Worm (Caenorhabditis elegans) whole organism, L2 larva: ENCODE results near the gene Y43F8B.2.

Source experiments
- C34F6.9 ChIP-seq: fragments of 150-350 bp; optimal IDR thresholded peaks from 2 replicates; lab custom pipeline; 2014; ENCODE audit warnings: missing biosample characterization, missing genetic modification characterization
- F13H6.1 ChIP-seq: sonication (generic microtip); optimal IDR thresholded peaks from 2 replicates; lab custom pipeline; 2016; ENCODE audit warnings: missing genetic modification characterization, missing compliant biosample characterization
- R02D3.7 ChIP-seq: fragments of 150-350 bp; optimal IDR thresholded peaks from 2 replicates; lab custom pipeline; 2014; ENCODE audit warnings: missing biosample characterization, missing genetic modification characterization
- Y55F3AM.14 ChIP-seq: fragments of 200-800 bp; sonication (Bioruptor generic); optimal IDR thresholded peaks from 2 replicates; lab custom pipeline; 2018; ENCODE audit warnings: mild to moderate bottlenecking, missing genetic modification characterization, missing compliant biosample characterization
- ZK546.5 ChIP-seq: sonication (generic microtip); optimal IDR thresholded peaks from 2 replicates; lab custom pipeline; 2017; ENCODE audit warnings: missing biosample characterization, missing genetic modification characterization
- alr-1 ChIP-seq: fragments of 150-350 bp; optimal IDR thresholded peaks from 2 replicates; lab custom pipeline; 2014; ENCODE audit warnings: missing biosample characterization, missing genetic modification characterization
- aly-2 ChIP-seq: fragments of 150-350 bp; optimal IDR thresholded peaks from 2 replicates; lab custom pipeline; 2014; ENCODE audit warnings: missing biosample characterization, missing genetic modification characterization
- ama-1 ChIP-seq: fragments of 150-350 bp; optimal IDR thresholded peaks from 2 replicates; lab custom pipeline; 2018; ENCODE audit warnings: inconsistent platforms
- blmp-1 ChIP-seq: sonication (generic microtip); optimal IDR thresholded peaks from 2 replicates; lab custom pipeline; 2017; ENCODE audit warnings: missing genetic modification characterization, mild to moderate bottlenecking, missing compliant biosample characterization, antibody characterized with exemption, moderate library complexity; ENCODE audit not compliant: insufficient read depth
- ceh-16 ChIP-seq: fragments of 150-350 bp; optimal IDR thresholded peaks from 2 replicates; lab custom pipeline; 2014; ENCODE audit warnings: missing biosample characterization, missing genetic modification characterization
- ceh-82 ChIP-seq: fragments of 150-350 bp; optimal IDR thresholded peaks from 2 replicates; lab custom pipeline; 2014; ENCODE audit warnings: missing biosample characterization, missing genetic modification characterization
- crh-2 ChIP-seq: sonication (generic microtip); optimal IDR thresholded peaks from 2 replicates; lab custom pipeline; 2017; ENCODE audit warnings: missing biosample characterization, missing genetic modification characterization
- dmd-4 ChIP-seq: sonication (generic microtip); optimal IDR thresholded peaks from 2 replicates; lab custom pipeline; 2017; ENCODE audit warnings: missing biosample characterization, missing genetic modification characterization
- egl-27 ChIP-seq: sonication (generic microtip); optimal IDR thresholded peaks from 3 replicates; lab custom pipeline; 2017; ENCODE audit warnings: missing biosample characterization, missing genetic modification reagents, missing genetic modification characterization
- elt-1 ChIP-seq: fragments of 150-350 bp; optimal IDR thresholded peaks from 2 replicates; lab custom pipeline; 2014; ENCODE audit warnings: missing biosample characterization, missing genetic modification characterization
- elt-3 ChIP-seq: sonication (generic microtip); optimal IDR thresholded peaks from 2 replicates; lab custom pipeline; 2017; ENCODE audit warnings: missing biosample characterization, missing genetic modification characterization
- fos-1 ChIP-seq: fragments of 150-350 bp; optimal IDR thresholded peaks from 2 replicates; lab custom pipeline; 2014; ENCODE audit warnings: missing biosample characterization, missing genetic modification characterization
- gmeb-1 ChIP-seq: fragments of 150-350 bp; optimal IDR thresholded peaks from 2 replicates; lab custom pipeline; 2014; ENCODE audit warnings: missing biosample characterization, missing genetic modification characterization
- lin-11 ChIP-seq: fragments of 150-350 bp; sonication (generic microtip); optimal IDR thresholded peaks from 2 replicates; lab custom pipeline; 2014; ENCODE audit warnings: missing biosample characterization, missing genetic modification characterization, inconsistent platforms, mixed read lengths
- lin-13 ChIP-seq: fragments of 150-350 bp; optimal IDR thresholded peaks from 2 replicates; lab custom pipeline; 2014; ENCODE audit warnings: missing biosample characterization, missing genetic modification reagents, missing genetic modification characterization
- lin-39 ChIP-seq: fragments of 150-350 bp; optimal IDR thresholded peaks from 2 replicates; lab custom pipeline; 2014; ENCODE audit warnings: missing biosample characterization, missing genetic modification reagents, missing genetic modification characterization
- lsy-2 ChIP-seq, 2 experiments: fragments of 150-350 bp in 1 of 2; sonication (generic microtip) in 1 of 2; optimal IDR thresholded peaks; 2 replicates each; lab custom pipeline; 2014 to 2017; ENCODE audit warnings: missing biosample characterization in 2 of 2, missing genetic modification characterization in 2 of 2
- mab-5 ChIP-seq: fragments of 150-350 bp; optimal IDR thresholded peaks from 2 replicates; lab custom pipeline; 2014; ENCODE audit warnings: missing biosample characterization, missing genetic modification characterization
- mbf-1 ChIP-seq: sonication (generic microtip); optimal IDR thresholded peaks from 2 replicates; lab custom pipeline; 2017; ENCODE audit warnings: missing biosample characterization, missing genetic modification characterization
- mdl-1 ChIP-seq, 2 experiments: fragments of 150-350 bp in 1 of 2; sonication (generic microtip) in 1 of 2; optimal IDR thresholded peaks; 2 replicates each; lab custom pipeline; 2017; ENCODE audit warnings: missing biosample characterization in 2 of 2, missing genetic modification characterization in 2 of 2
- nhr-10 ChIP-seq: sonication (generic microtip); optimal IDR thresholded peaks from 2 replicates; lab custom pipeline; 2017; ENCODE audit warnings: missing biosample characterization, missing genetic modification characterization
- nhr-11 ChIP-seq: fragments of 150-350 bp; optimal IDR thresholded peaks from 2 replicates; lab custom pipeline; 2014; ENCODE audit warnings: missing biosample characterization, missing genetic modification characterization
- nhr-12 ChIP-seq: fragments of 150-350 bp; optimal IDR thresholded peaks from 2 replicates; lab custom pipeline; 2014; ENCODE audit warnings: missing biosample characterization, missing genetic modification characterization
- nhr-129 ChIP-seq: fragments of 150-350 bp; optimal IDR thresholded peaks from 2 replicates; lab custom pipeline; 2014; ENCODE audit warnings: missing biosample characterization, missing genetic modification characterization
- nhr-21 ChIP-seq: fragments of 150-350 bp; optimal IDR thresholded peaks from 2 replicates; lab custom pipeline; 2014; ENCODE audit warnings: missing biosample characterization, missing genetic modification characterization
- nhr-23 ChIP-seq: fragments of 150-350 bp; optimal IDR thresholded peaks from 2 replicates; lab custom pipeline; 2014; ENCODE audit warnings: missing biosample characterization, missing genetic modification reagents, missing genetic modification characterization
- nhr-237 ChIP-seq: fragments of 150-350 bp; optimal IDR thresholded peaks from 2 replicates; lab custom pipeline; 2014; ENCODE audit warnings: missing biosample characterization, missing genetic modification characterization
- nhr-25 ChIP-seq: fragments of 150-350 bp; sonication (generic microtip); optimal IDR thresholded peaks from 3 replicates; lab custom pipeline; 2014; ENCODE audit warnings: missing biosample characterization, missing genetic modification characterization
- nhr-6 ChIP-seq: fragments of 150-350 bp; optimal IDR thresholded peaks from 2 replicates; lab custom pipeline; 2014; ENCODE audit warnings: missing biosample characterization, missing genetic modification characterization
- nhr-77 ChIP-seq: fragments of 150-350 bp; optimal IDR thresholded peaks from 2 replicates; lab custom pipeline; 2014; ENCODE audit warnings: missing biosample characterization, missing genetic modification characterization
- peb-1 ChIP-seq: fragments of 150-350 bp; optimal IDR thresholded peaks from 2 replicates; lab custom pipeline; 2014; ENCODE audit warnings: missing biosample characterization, missing genetic modification characterization
- sem-4 ChIP-seq: fragments of 150-350 bp; optimal IDR thresholded peaks from 2 replicates; lab custom pipeline; 2014; ENCODE audit warnings: missing biosample characterization, missing genetic modification reagents, missing genetic modification characterization
- skn-1 ChIP-seq: sonication (generic microtip); optimal IDR thresholded peaks from 2 replicates; lab custom pipeline; 2017; ENCODE audit warnings: missing biosample characterization, missing genetic modification characterization
- sma-3 ChIP-seq: sonication (generic microtip); optimal IDR thresholded peaks from 2 replicates; lab custom pipeline; 2016; ENCODE audit warnings: missing genetic modification reagents, missing genetic modification characterization, missing compliant biosample characterization
- sma-9 ChIP-seq, 2 experiments: fragments of 150-350 bp in 1 of 2; sonication (generic microtip) in 1 of 2; optimal IDR thresholded peaks; 2 replicates each; lab custom pipeline; 2014 to 2016; ENCODE audit warnings: missing genetic modification characterization in 2 of 2, mild to moderate bottlenecking in 1 of 2, missing biosample characterization in 1 of 2, missing compliant biosample characterization in 1 of 2, missing genetic modification reagents in 1 of 2, moderate library complexity in 1 of 2
- snpc-4 ChIP-seq: fragments of 150-350 bp; optimal IDR thresholded peaks from 2 replicates; lab custom pipeline; 2014; ENCODE audit warnings: missing biosample characterization, missing genetic modification characterization
- unc-39 ChIP-seq: fragments of 150-350 bp; optimal IDR thresholded peaks from 2 replicates; lab custom pipeline; 2014; ENCODE audit warnings: missing biosample characterization, missing genetic modification characterization
- unc-55 ChIP-seq: fragments of 150-350 bp; sonication (generic microtip); optimal IDR thresholded peaks from 3 replicates; lab custom pipeline; 2014; ENCODE audit warnings: missing biosample characterization, missing genetic modification reagents, missing genetic modification characterization
- unc-62 ChIP-seq: fragments of 150-350 bp; optimal IDR thresholded peaks from 2 replicates; lab custom pipeline; 2014; ENCODE audit warnings: missing biosample characterization, missing genetic modification reagents, missing genetic modification characterization
- zag-1 ChIP-seq: fragments of 150-350 bp; optimal IDR thresholded peaks from 2 replicates; lab custom pipeline; 2014; ENCODE audit warnings: missing biosample characterization, missing genetic modification characterization
- ztf-1 ChIP-seq: fragments of 200-800 bp; sonication (Bioruptor generic); conservative IDR thresholded peaks from 2 replicates; pipeline ENCODE4 v1.3.6; 2022; ENCODE audit warnings: missing genetic modification characterization, missing compliant biosample characterization
- ztf-11 ChIP-seq: sonication (generic microtip); optimal IDR thresholded peaks from 2 replicates; lab custom pipeline; 2017; ENCODE audit warnings: missing biosample characterization, missing genetic modification characterization
- ztf-4 ChIP-seq: fragments of 150-350 bp; optimal IDR thresholded peaks from 2 replicates; lab custom pipeline; 2014; ENCODE audit warnings: missing biosample characterization, missing genetic modification characterization

Gene Y43F8B.2

ce11 chrV:19531034-19531433 is 1.9 kb downstream of the Y43F8B.2 start:
- TF ChIP-seq ama-1 (no peak), sma-9 (GFP tag; optimal IDR thresholded peaks at IDR 0.05; lab: Kevin White, UChicago) (peak; percentile 20), sma-9 (tag; optimal IDR thresholded peaks at IDR 0.05; lab: Kevin White, UChicago) (no peak), fos-1 (tag; lab: Kevin White, UChicago) (no peak), ceh-16 (tag; lab: Kevin White, UChicago) (no peak)

ce11 chrV:19529168-19529567 is 3.7 kb downstream of the Y43F8B.2 start:
- TF ChIP-seq nhr-25 (tag; lab: Kevin White, UChicago): peak; percentile 98
- no peak for TF ChIP-seq ZK546.5
- no peak for TF ChIP-seq R02D3.7 (tag; lab: Kevin White, UChicago)
- peak; percentile 97 for TF ChIP-seq sem-4 (tag; lab: Kevin White, UChicago)
- TF ChIP-seq ama-1: peak; percentile 32
- peak; percentile 96 for TF ChIP-seq C34F6.9 (tag; lab: Kevin White, UChicago)
- TF ChIP-seq alr-1 (tag; lab: Kevin White, UChicago): no peak
- peak; percentile 98 for TF ChIP-seq egl-27 (tag; lab: Kevin White, UChicago)
- TF ChIP-seq fos-1 (tag; lab: Kevin White, UChicago): peak; percentile 94
- TF ChIP-seq nhr-10: peak; percentile 1
- no peak for TF ChIP-seq nhr-12
- TF ChIP-seq lin-11 (tag; lab: Kevin White, UChicago): peak; percentile 79
- peak; percentile 55 to 89 for TF ChIP-seq lsy-2 (tag; optimal IDR thresholded peaks at IDR 0.05; lab: Kevin White, UChicago)
- TF ChIP-seq aly-2 (tag; lab: Kevin White, UChicago): no peak
- peak; percentile 100 for TF ChIP-seq sma-3 (GFP tag; lab: Kevin White, UChicago)
- peak; percentile 89 for TF ChIP-seq Y55F3AM.14 (GFP tag; lab: Kevin White, UChicago)
- TF ChIP-seq unc-62 (GFP tag; lab: Kevin White, UChicago): peak; percentile 63
- TF ChIP-seq ztf-1 (GFP tag; lab: Robert Waterston, UW): no peak
- peak; percentile 98 for TF ChIP-seq nhr-21 (tag; lab: Kevin White, UChicago)
- TF ChIP-seq nhr-237: no peak
- TF ChIP-seq ceh-82 (tag; lab: Kevin White, UChicago): peak; percentile 10
- TF ChIP-seq mab-5 (tag; lab: Kevin White, UChicago): peak; percentile 81
- no peak for TF ChIP-seq nhr-23 (tag; lab: Kevin White, UChicago)
- peak; percentile 80 for TF ChIP-seq gmeb-1 (tag; lab: Kevin White, UChicago)
- TF ChIP-seq nhr-129 (tag; lab: Kevin White, UChicago): peak; percentile 97
- peak; percentile 79 for TF ChIP-seq nhr-6
- TF ChIP-seq crh-2 (tag; lab: Kevin White, UChicago): peak; percentile 95
- no peak for TF ChIP-seq nhr-77
- TF ChIP-seq ztf-4 (tag; lab: Kevin White, UChicago): peak; percentile 77
- TF ChIP-seq unc-55: peak; percentile 96
- no peak for TF ChIP-seq lin-39 (tag; lab: Kevin White, UChicago)
- TF ChIP-seq elt-1: no peak
- peak; percentile 62 for TF ChIP-seq zag-1 (tag; lab: Kevin White, UChicago)
- TF ChIP-seq skn-1: no peak
- peak; percentile 63 for TF ChIP-seq snpc-4 (tag; lab: Kevin White, UChicago)
- TF ChIP-seq unc-39: no peak
- TF ChIP-seq nhr-11 (tag; lab: Kevin White, UChicago): no peak
- TF ChIP-seq ceh-16 (tag; lab: Kevin White, UChicago): peak; percentile 62
- no peak for TF ChIP-seq mbf-1 (tag; lab: Kevin White, UChicago)
- TF ChIP-seq elt-3 (tag; lab: Kevin White, UChicago): no peak
- TF ChIP-seq dmd-4 (tag; lab: Kevin White, UChicago): no peak
- TF ChIP-seq ztf-11 (tag; lab: Kevin White, UChicago): no peak
- peak; percentile 100 for TF ChIP-seq sma-9 (GFP tag; optimal IDR thresholded peaks at IDR 0.05; lab: Kevin White, UChicago)
- no peak for TF ChIP-seq sma-9 (tag; optimal IDR thresholded peaks at IDR 0.05; lab: Kevin White, UChicago)
- peak; percentile 80 for TF ChIP-seq lin-13 (GFP tag; lab: Kevin White, UChicago)
- TF ChIP-seq mdl-1 (tag; optimal IDR thresholded peaks at IDR 0.05; lab: Kevin White, UChicago): peak; percentile 98 to 99
- TF ChIP-seq peb-1 (tag; lab: Kevin White, UChicago): no peak
- peak; percentile 81 for TF ChIP-seq blmp-1 (tag; lab: Kevin White, UChicago)
- peak; percentile 95 for TF ChIP-seq F13H6.1 (tag; lab: Kevin White, UChicago)
- TF ChIP-seq, all 48 proteins: peak for 29
